Fruit fly (Drosophila melanogaster) whole organism: ENCODE data around the gene CG15283.

Experiments
- CG8478 ChIP-seq: fragments of >200 bp; optimal IDR thresholded peaks from 2 replicates; lab custom pipeline; 2018; ENCODE audit warnings: inconsistent platforms
- Dll ChIP-seq: fragments of >200 bp; optimal IDR thresholded peaks from 2 replicates; lab custom pipeline; 2017
- EcR ChIP-seq, 2 experiments: fragments of >200 bp; optimal IDR thresholded peaks; 2 replicates each; lab custom pipeline; 2017; ENCODE audit warnings: missing biosample characterization in 2 of 2, missing genetic modification characterization in 2 of 2, missing genetic modification reagents in 2 of 2
- pan ChIP-seq: fragments of >200 bp; optimal IDR thresholded peaks from 2 replicates; lab custom pipeline; 2017
- psq ChIP-seq: fragments of >200 bp; optimal IDR thresholded peaks from 2 replicates; lab custom pipeline; 2017
- usp ChIP-seq: fragments of >200 bp; optimal IDR thresholded peaks from 2 replicates; lab custom pipeline; 2017; ENCODE audit warnings: missing biosample characterization, missing genetic modification characterization, mixed read lengths

DNA sequence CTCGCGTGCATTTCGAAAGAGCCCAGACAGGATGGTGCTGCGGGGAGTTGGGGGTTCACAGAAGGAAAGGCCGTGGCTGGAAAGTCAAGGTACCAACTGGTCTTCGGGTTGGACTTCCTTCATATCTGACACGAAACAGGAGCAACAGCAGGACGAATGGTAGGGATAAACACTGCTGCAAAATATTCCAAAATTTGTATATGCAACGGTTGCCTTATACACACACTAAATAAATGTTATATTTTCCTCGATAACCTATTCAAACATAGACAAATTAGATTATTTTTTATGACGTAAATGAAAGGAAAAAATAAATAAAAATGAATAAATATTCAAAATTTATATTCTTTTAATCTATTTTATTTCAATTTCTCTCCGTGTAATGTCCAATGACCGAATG is 19.0 kb upstream of the CG15283 start:
- TF ChIP-seq CG8478 (lab: Kevin White, UChicago), result no peak
- no peak for TF ChIP-seq psq
- no peak for TF ChIP-seq pan (lab: Kevin White, UChicago)
- no peak for TF ChIP-seq EcR (GFP tag; optimal IDR thresholded peaks at IDR 0.05; lab: Kevin White, UChicago)
- TF ChIP-seq Dll (lab: Kevin White, UChicago), result no peak
- TF ChIP-seq usp (GFP tag; lab: Kevin White, UChicago), result no peak
